Worm (Caenorhabditis elegans) whole organism, L1 larva: Measurements from ENCODE around the gene cnc-11.

Experiments used
- C34B4.2 ChIP-seq: sonication (generic microtip); optimal IDR thresholded peaks from 2 replicates; lab custom pipeline; 2017; ENCODE audit warnings: mild to moderate bottlenecking, missing genetic modification characterization, missing compliant biosample characterization
- ceh-82 ChIP-seq, 3 experiments: fragments of 150-350 bp in 1 of 3; sonication (generic microtip) in 2 of 3; optimal IDR thresholded peaks; 2 replicates each; lab custom pipeline; 2014 to 2017; ENCODE audit warnings: missing biosample characterization in 3 of 3, missing genetic modification characterization in 3 of 3
- lin-15B ChIP-seq: fragments of 150-350 bp; sonication (generic microtip); optimal IDR thresholded peaks from 3 replicates; lab custom pipeline; 2014; ENCODE audit warnings: missing biosample characterization, missing genetic modification characterization
- mdl-1 ChIP-seq, 2 experiments: fragments of 150-350 bp; optimal IDR thresholded peaks; 2 replicates each; lab custom pipeline; 2014 to 2017; ENCODE audit warnings: missing biosample characterization in 2 of 2, missing genetic modification characterization in 2 of 2, inconsistent platforms in 1 of 2
- nhr-11 ChIP-seq: fragments of 150-350 bp; optimal IDR thresholded peaks from 2 replicates; lab custom pipeline; 2014; ENCODE audit warnings: missing biosample characterization, missing genetic modification characterization
- nhr-19 ChIP-seq: fragments of 200-800 bp; sonication (Bioruptor generic); conservative IDR thresholded peaks from 2 replicates; pipeline ENCODE4 v1.3.6; 2022; ENCODE audit warnings: missing genetic modification characterization, missing compliant biosample characterization
- nhr-71 ChIP-seq: sonication (generic microtip); optimal IDR thresholded peaks from 2 replicates; lab custom pipeline; 2016; ENCODE audit warnings: mild to moderate bottlenecking, missing genetic modification characterization, moderate library complexity, missing compliant biosample characterization
- nhr-76 ChIP-seq: sonication (generic microtip); optimal IDR thresholded peaks from 2 replicates; lab custom pipeline; 2017; ENCODE audit warnings: missing biosample characterization, missing genetic modification characterization
- snu-23 ChIP-seq: sonication (generic microtip); optimal IDR thresholded peaks from 2 replicates; lab custom pipeline; 2016; ENCODE audit warnings: missing genetic modification characterization, missing compliant biosample characterization
- sox-4 ChIP-seq: sonication (generic microtip); optimal IDR thresholded peaks from 2 replicates; lab custom pipeline; 2016; ENCODE audit warnings: missing genetic modification characterization, missing compliant biosample characterization
- tlp-1 ChIP-seq: fragments of 150-350 bp; optimal IDR thresholded peaks from 2 replicates; lab custom pipeline; 2014; ENCODE audit warnings: missing biosample characterization, missing genetic modification characterization
- unc-30 ChIP-seq: sonication (generic microtip); optimal IDR thresholded peaks from 2 replicates; lab custom pipeline; 2017; ENCODE audit warnings: missing biosample characterization, missing genetic modification characterization
- ztf-4 ChIP-seq: fragments of 150-350 bp; optimal IDR thresholded peaks from 2 replicates; lab custom pipeline; 2014; ENCODE audit warnings: missing biosample characterization, missing genetic modification characterization

- TF ChIP-seq snu-23 (GFP tag; lab: Kevin White, UChicago) (no peak), ceh-82 (tag; optimal IDR thresholded peaks at IDR 0.05; lab: Kevin White, UChicago) (no peak), tlp-1 (tag; lab: Kevin White, UChicago) (no peak), nhr-76 (tag; lab: Kevin White, UChicago) (no peak), nhr-19 (GFP tag; lab: Robert Waterston, UW) (no peak), lin-15B (tag; lab: Kevin White, UChicago) (no peak), C34B4.2 (tag; lab: Kevin White, UChicago) (no peak), mdl-1 (tag; optimal IDR thresholded peaks at IDR 0.05; lab: Kevin White, UChicago) (no peak), nhr-71 (tag; lab: Kevin White, UChicago) (no peak), ztf-4 (tag; lab: Kevin White, UChicago) (no peak), nhr-11 (tag; lab: Kevin White, UChicago) (no peak), unc-30 (tag; lab: Kevin White, UChicago) (no peak), sox-4 (no peak)
Observed at ce11 chrV:1481742-1482141, 39.6 kb downstream of the cnc-11 start, which contains the start of gene C38C3.4.
